Worm (Caenorhabditis elegans): ENCODE data around the gene gnrr-6.

- TF ChIP-seq klf-2 (GFP tag; conservative IDR thresholded peaks at IDR 0.05) (no peak), T22C8.4 (GFP tag; IDR thresholded peaks at IDR 0.05) (no peak), tab-1 (GFP tag; IDR thresholded peaks at IDR 0.05) (no peak), flt-1 (GFP tag; IDR thresholded peaks at IDR 0.05) (no peak), med-1 (GFP tag; optimal IDR thresholded peaks at IDR 0.05; ENCODE audit: insufficient read depth) (no peak), ztf-29 (GFP tag; IDR thresholded peaks at IDR 0.05) (no peak), cog-1 (tag; optimal IDR thresholded peaks at IDR 0.05) (no peak)
Measured at ce11 chrX:11134750-11135394, 43.8 kb upstream of the gnrr-6 start.
